Worm (Caenorhabditis elegans) whole organism, late embryonic: ENCODE measurements around the gene H12D21.11.

Experiments used
- C08G9.2 ChIP-seq: sonication (generic microtip); optimal IDR thresholded peaks from 2 replicates; lab custom pipeline; 2016; ENCODE audit warnings: mild to moderate bottlenecking, missing genetic modification characterization, moderate library complexity, missing compliant biosample characterization
- C38D4.7 ChIP-seq: fragments of 200-800 bp; sonication (Bioruptor generic); optimal IDR thresholded peaks from 2 replicates; lab custom pipeline; 2018; ENCODE audit warnings: mild to moderate bottlenecking, missing genetic modification characterization, moderate library complexity, missing compliant biosample characterization
- K09A11.1 ChIP-seq: sonication (generic microtip); optimal IDR thresholded peaks from 2 replicates; lab custom pipeline; 2017; ENCODE audit warnings: antibody characterized with exemption, mild to moderate bottlenecking, missing genetic modification characterization, missing compliant biosample characterization; ENCODE audit not compliant: insufficient read depth
- T23F11.4 ChIP-seq: fragments of 200-800 bp; sonication (Bioruptor generic); optimal IDR thresholded peaks from 2 replicates; lab custom pipeline; 2018; ENCODE audit warnings: mild to moderate bottlenecking, missing genetic modification characterization, missing compliant biosample characterization
- Y22D7AL.16 ChIP-seq: sonication (generic microtip); optimal IDR thresholded peaks from 2 replicates; lab custom pipeline; 2016; ENCODE audit warnings: missing genetic modification characterization, missing compliant biosample characterization
- ama-1 ChIP-seq: fragments of 150-350 bp; optimal IDR thresholded peaks from 2 replicates; lab custom pipeline; 2014
- ceh-18 ChIP-seq: sonication (generic microtip); optimal IDR thresholded peaks from 2 replicates; lab custom pipeline; 2016; ENCODE audit warnings: missing genetic modification characterization, missing compliant biosample characterization
- ceh-19 ChIP-seq: fragments of 200-800 bp; sonication (Bioruptor generic); optimal IDR thresholded peaks from 2 replicates; lab custom pipeline; 2018; ENCODE audit warnings: mild to moderate bottlenecking, missing genetic modification characterization, missing compliant biosample characterization
- ceh-22 ChIP-seq: sonication (generic microtip); optimal IDR thresholded peaks from 2 replicates; lab custom pipeline; 2017; ENCODE audit warnings: missing biosample characterization, missing genetic modification characterization
- ceh-30 ChIP-seq: fragments of 150-350 bp; optimal IDR thresholded peaks from 2 replicates; lab custom pipeline; 2014; ENCODE audit warnings: missing biosample characterization, missing genetic modification characterization
- ceh-34 ChIP-seq: sonication (generic microtip); optimal IDR thresholded peaks from 2 replicates; lab custom pipeline; 2016; ENCODE audit warnings: mild to moderate bottlenecking, missing genetic modification characterization, missing compliant biosample characterization
- ceh-45 ChIP-seq: fragments of 200-800 bp; sonication (Bioruptor generic); IDR thresholded peaks from 2 replicates; pipeline ENCODE4 v1.3.6; 2022; ENCODE audit warnings: missing genetic modification reagents, missing genetic modification characterization, missing compliant biosample characterization
- ceh-6 ChIP-seq: fragments of 200-800 bp; sonication (Bioruptor generic); optimal IDR thresholded peaks from 2 replicates; lab custom pipeline; 2018; ENCODE audit warnings: mild to moderate bottlenecking, missing genetic modification characterization, missing compliant biosample characterization
- ceh-9 ChIP-seq: sonication (generic microtip); optimal IDR thresholded peaks from 2 replicates; lab custom pipeline; 2016; ENCODE audit warnings: mild to moderate bottlenecking, missing genetic modification characterization, inconsistent platforms, missing compliant biosample characterization
- dmd-4 ChIP-seq: sonication (generic microtip); optimal IDR thresholded peaks from 2 replicates; lab custom pipeline; 2016; ENCODE audit warnings: borderline replicate concordance, missing genetic modification characterization, missing compliant biosample characterization
- elt-2 ChIP-seq: sonication (generic microtip); optimal IDR thresholded peaks from 2 replicates; lab custom pipeline; 2016; ENCODE audit warnings: missing genetic modification reagents, missing genetic modification characterization, missing compliant biosample characterization
- elt-4 ChIP-seq: sonication (generic microtip); optimal IDR thresholded peaks from 2 replicates; lab custom pipeline; 2016; ENCODE audit warnings: missing genetic modification characterization, missing compliant biosample characterization
- eyg-1 ChIP-seq: sonication (generic microtip); optimal IDR thresholded peaks from 2 replicates; lab custom pipeline; 2016; ENCODE audit warnings: missing genotype, missing genetic modification characterization, missing compliant biosample characterization
- fkh-10 ChIP-seq: fragments of 150-350 bp; optimal IDR thresholded peaks from 2 replicates; lab custom pipeline; 2014; ENCODE audit warnings: missing biosample characterization, missing genetic modification reagents, missing genetic modification characterization
- gmeb-2 ChIP-seq: sonication (generic microtip); optimal IDR thresholded peaks from 2 replicates; lab custom pipeline; 2016; ENCODE audit warnings: missing genetic modification characterization, inconsistent platforms, missing compliant biosample characterization
- hlh-13 ChIP-seq: fragments of 200-800 bp; sonication (Bioruptor generic); optimal IDR thresholded peaks from 2 replicates; lab custom pipeline; 2018; ENCODE audit warnings: mild to moderate bottlenecking, missing genetic modification characterization, missing compliant biosample characterization
- lim-6 ChIP-seq: sonication (generic microtip); optimal IDR thresholded peaks from 2 replicates; lab custom pipeline; 2016; ENCODE audit warnings: missing genetic modification characterization, missing compliant biosample characterization
- lin-11 ChIP-seq: fragments of 200-800 bp; sonication (Bioruptor generic); optimal IDR thresholded peaks from 2 replicates; lab custom pipeline; 2018; ENCODE audit warnings: mild to moderate bottlenecking, missing genetic modification characterization, missing compliant biosample characterization
- madf-2 ChIP-seq: sonication (generic microtip); optimal IDR thresholded peaks from 2 replicates; lab custom pipeline; 2017; ENCODE audit warnings: missing genetic modification characterization, missing compliant biosample characterization
- mec-3 ChIP-seq: sonication (generic microtip); optimal IDR thresholded peaks from 2 replicates; lab custom pipeline; 2016; ENCODE audit warnings: borderline replicate concordance, missing genetic modification characterization, missing compliant biosample characterization
- nfya-1 ChIP-seq: sonication (generic microtip); optimal IDR thresholded peaks from 2 replicates; lab custom pipeline; 2017; ENCODE audit warnings: missing genetic modification characterization, mild to moderate bottlenecking, missing compliant biosample characterization, antibody characterized with exemption, moderate library complexity
- nhr-11 ChIP-seq: fragments of 150-350 bp; optimal IDR thresholded peaks from 2 replicates; lab custom pipeline; 2014; ENCODE audit warnings: missing biosample characterization, missing genetic modification characterization
- nhr-232 ChIP-seq: sonication (generic microtip); optimal IDR thresholded peaks from 2 replicates; lab custom pipeline; 2016; ENCODE audit warnings: missing genetic modification characterization, missing compliant biosample characterization
- npax-4 ChIP-seq: sonication (generic microtip); optimal IDR thresholded peaks from 2 replicates; lab custom pipeline; 2016; ENCODE audit warnings: missing genetic modification characterization, missing compliant biosample characterization
- odd-2 ChIP-seq: sonication (generic microtip); optimal IDR thresholded peaks from 2 replicates; lab custom pipeline; 2017; ENCODE audit warnings: antibody characterized with exemption, mild to moderate bottlenecking, missing genetic modification characterization, missing compliant biosample characterization
- pag-3 ChIP-seq: sonication (generic microtip); optimal IDR thresholded peaks from 2 replicates; lab custom pipeline; 2016; ENCODE audit warnings: missing compliant biosample characterization, missing genetic modification characterization, borderline replicate concordance
- pat-9 ChIP-seq: fragments of 200-800 bp; sonication (Bioruptor generic); optimal IDR thresholded peaks from 2 replicates; lab custom pipeline; 2018; ENCODE audit warnings: mild to moderate bottlenecking, missing genetic modification characterization, moderate library complexity, missing compliant biosample characterization
- pax-1 ChIP-seq: fragments of 150-350 bp; optimal IDR thresholded peaks from 2 replicates; lab custom pipeline; 2014; ENCODE audit warnings: missing biosample characterization, missing genetic modification characterization
- pha-2 ChIP-seq: sonication (generic microtip); optimal IDR thresholded peaks from 2 replicates; lab custom pipeline; 2017; ENCODE audit warnings: mild to moderate bottlenecking, missing genetic modification characterization, missing compliant biosample characterization
- pha-4 ChIP-seq: fragments of 150-350 bp; optimal IDR thresholded peaks from 2 replicates; lab custom pipeline; 2018; ENCODE audit warnings: missing biosample characterization, missing genetic modification reagents, missing genetic modification characterization
- pqm-1 ChIP-seq: sonication (generic microtip); optimal IDR thresholded peaks from 2 replicates; lab custom pipeline; 2016; ENCODE audit warnings: missing genetic modification characterization, missing compliant biosample characterization
- ref-2 ChIP-seq: sonication (generic microtip); optimal IDR thresholded peaks from 2 replicates; lab custom pipeline; 2016; ENCODE audit warnings: missing genetic modification characterization, missing compliant biosample characterization
- sox-4 ChIP-seq: sonication (generic microtip); optimal IDR thresholded peaks from 2 replicates; lab custom pipeline; 2017; ENCODE audit warnings: mild to moderate bottlenecking, missing genetic modification characterization, inconsistent platforms, missing compliant biosample characterization
- unc-3 ChIP-seq, 2 experiments: fragments of 200-800 bp in 1 of 2; sonication (Bioruptor generic) in 1 of 2; sonication (generic microtip) in 1 of 2; conservative IDR thresholded peaks in 1 of 2; optimal IDR thresholded peaks in 1 of 2; 2 replicates each; pipeline versions ENCODE4 v1.3.6 to Lab custom; 2016 to 2022; ENCODE audit warnings: missing compliant biosample characterization in 2 of 2, missing genetic modification characterization in 2 of 2, missing genetic modification reagents in 1 of 2
- unc-55 ChIP-seq: sonication (generic microtip); optimal IDR thresholded peaks from 2 replicates; lab custom pipeline; 2017; ENCODE audit warnings: missing biosample characterization, missing genetic modification reagents, missing genetic modification characterization
- unc-86 ChIP-seq: sonication (generic microtip); optimal IDR thresholded peaks from 2 replicates; lab custom pipeline; 2016; ENCODE audit warnings: missing genetic modification characterization, missing compliant biosample characterization
- zip-5 ChIP-seq: sonication (generic microtip); optimal IDR thresholded peaks from 2 replicates; lab custom pipeline; 2016; ENCODE audit warnings: missing genetic modification characterization, missing compliant biosample characterization
- ztf-16 ChIP-seq: sonication (generic microtip); optimal IDR thresholded peaks from 2 replicates; lab custom pipeline; 2017; ENCODE audit warnings: missing genetic modification characterization, missing compliant biosample characterization

The H12D21.11 gene

ce11 chrV:14915599-14915998 is at the start of gene H12D21.11:
TSS of gene H12D21.11 (plus strand) at chrV:14915899.
- TF ChIP-seq gmeb-2 (tag; lab: Kevin White, UChicago) (no peak), elt-4 (tag; lab: Kevin White, UChicago) (no peak)

ce11 chrV:14868181-14868580 is 47.5 kb upstream of the H12D21.11 start, which contains the start of gene gcy-14:
TSS of gene gcy-14 (minus strand) at chrV:14868281.
- no peak for TF ChIP-seq ama-1 (lab: Kevin White, UChicago)

- TF ChIP-seq unc-55 (GFP tag; lab: Kevin White, UChicago) (peak; percentile 10), ceh-18 (tag; lab: Kevin White, UChicago) (peak; percentile 56), pag-3 (no peak)
Measured at ce11 chrV:14871365-14871764, 44.3 kb upstream of the H12D21.11 start, which contains the start of gene ZC412.3. TSS of gene ZC412.3 (minus strand) at chrV:14871547.

ce11 chrV:14875371-14875770 is 40.3 kb upstream of the H12D21.11 start, which contains the start of gene ZC412.5:
TSS of gene ZC412.5 (minus strand) at chrV:14875471.
- TF ChIP-seq T23F11.4, result no peak
- no peak for TF ChIP-seq nfya-1
- no peak for TF ChIP-seq sox-4 (tag; lab: Kevin White, UChicago)
- TF ChIP-seq madf-2 (tag; lab: Kevin White, UChicago), result no peak
- TF ChIP-seq C08G9.2 (tag; lab: Kevin White, UChicago), result no peak
- no peak for TF ChIP-seq ceh-19 (GFP tag; lab: Kevin White, UChicago)
- TF ChIP-seq fkh-10, result no peak
- TF ChIP-seq zip-5 (tag; lab: Kevin White, UChicago), result no peak
- no peak for TF ChIP-seq odd-2
- TF ChIP-seq hlh-13, result no peak
- TF ChIP-seq mec-3, result no peak
- TF ChIP-seq unc-3 (GFP tag; conservative IDR thresholded peaks at IDR 0.05; lab: Robert Waterston, UW), result no peak
- no peak for TF ChIP-seq unc-3 (tag; optimal IDR thresholded peaks at IDR 0.05; lab: Kevin White, UChicago)
- no peak for TF ChIP-seq pha-2 (tag; lab: Kevin White, UChicago)
- TF ChIP-seq ceh-30 (tag; lab: Kevin White, UChicago), result no peak
- TF ChIP-seq ztf-16, result no peak
- no peak for TF ChIP-seq npax-4 (tag; lab: Kevin White, UChicago)

ce11 chrV:14876257-14876656 is 39.4 kb upstream of the H12D21.11 start:
- TF ChIP-seq nhr-232 (peak; percentile 42), C38D4.7 (peak; percentile 34), ceh-30 (tag; lab: Kevin White, UChicago) (peak; percentile 18), lin-11 (peak; percentile 42), ref-2 (tag; lab: Kevin White, UChicago) (peak; percentile 51), unc-86 (tag; lab: Kevin White, UChicago) (no peak), pax-1 (tag; lab: Kevin White, UChicago) (no peak), K09A11.1 (tag; lab: Kevin White, UChicago) (peak; percentile 15), pqm-1 (tag; lab: Kevin White, UChicago) (no peak), elt-2 (tag; lab: Kevin White, UChicago) (peak; percentile 17), lim-6 (tag; lab: Kevin White, UChicago) (no peak), ceh-19 (GFP tag; lab: Kevin White, UChicago) (no peak), nhr-11 (tag; lab: Kevin White, UChicago) (no peak), nfya-1 (peak; percentile 40), pha-4 (no peak), pat-9 (tag; lab: Kevin White, UChicago) (peak; percentile 12), ceh-9 (tag; lab: Kevin White, UChicago) (no peak), madf-2 (tag; lab: Kevin White, UChicago) (peak; percentile 30), npax-4 (tag; lab: Kevin White, UChicago) (no peak), pag-3 (no peak), sox-4 (tag; lab: Kevin White, UChicago) (no peak), ceh-45 (GFP tag; lab: Robert Waterston, UW) (0 out of 2 replicates have a peak, but pooled peaks have one; percentile 22), ceh-22 (no peak), unc-3 (GFP tag; conservative IDR thresholded peaks at IDR 0.05; lab: Robert Waterston, UW) (peak; percentile 64), unc-3 (tag; optimal IDR thresholded peaks at IDR 0.05; lab: Kevin White, UChicago) (no peak), pha-2 (tag; lab: Kevin White, UChicago) (no peak), hlh-13 (peak; percentile 22), Y22D7AL.16 (no peak), ceh-34 (tag; lab: Kevin White, UChicago) (no peak), eyg-1 (no peak), ceh-6 (GFP tag; lab: Kevin White, UChicago) (peak; percentile 46), dmd-4 (tag; lab: Kevin White, UChicago) (no peak)
